Worm (Caenorhabditis elegans) whole organism, L4 larva: ENCODE measurements around the gene C02B8.6.

Experiments used
- F10B5.3 ChIP-seq: sonication (generic microtip); optimal IDR thresholded peaks from 2 replicates; lab custom pipeline; 2016; ENCODE audit warnings: mild to moderate bottlenecking, missing genetic modification characterization, missing compliant biosample characterization
- R02D3.7 ChIP-seq: fragments of 150-350 bp; sonication (generic microtip); optimal IDR thresholded peaks from 3 replicates; lab custom pipeline; 2014; ENCODE audit warnings: missing biosample characterization, missing genetic modification characterization
- Y5F2A.4 ChIP-seq: fragments of 200-800 bp; sonication (Bioruptor generic); optimal IDR thresholded peaks from 2 replicates; lab custom pipeline; 2018; ENCODE audit warnings: mild to moderate bottlenecking, missing genetic modification characterization, missing compliant biosample characterization
- Y75B8A.6 ChIP-seq: fragments of 200-800 bp; sonication (Bioruptor generic); IDR thresholded peaks from 2 replicates; pipeline ENCODE4 v1.3.6; 2022; ENCODE audit warnings: missing genetic modification reagents, missing genetic modification characterization, missing compliant biosample characterization
- aly-2 ChIP-seq: sonication (generic microtip); optimal IDR thresholded peaks from 2 replicates; lab custom pipeline; 2018; ENCODE audit warnings: missing biosample characterization, missing genetic modification characterization
- ceh-28 ChIP-seq: fragments of 150-350 bp; optimal IDR thresholded peaks from 2 replicates; lab custom pipeline; 2014; ENCODE audit warnings: missing biosample characterization, missing genetic modification reagents, missing genetic modification characterization
- ceh-32 ChIP-seq: sonication (generic microtip); optimal IDR thresholded peaks from 2 replicates; lab custom pipeline; 2016; ENCODE audit warnings: mild to moderate bottlenecking, missing genetic modification characterization, missing compliant biosample characterization; ENCODE audit not compliant: poor library complexity
- ceh-44 ChIP-seq: fragments of 200-800 bp; sonication (Bioruptor generic); IDR thresholded peaks from 2 replicates; pipeline ENCODE4 v1.3.6; 2022; ENCODE audit warnings: missing genetic modification reagents, missing genetic modification characterization, missing compliant biosample characterization
- ceh-62 ChIP-seq: sonication (generic microtip); optimal IDR thresholded peaks from 2 replicates; lab custom pipeline; 2017; ENCODE audit warnings: missing biosample characterization, missing genetic modification characterization
- cey-2 ChIP-seq: sonication (generic microtip); optimal IDR thresholded peaks from 3 replicates; lab custom pipeline; 2017; ENCODE audit warnings: missing genetic modification characterization, mild to moderate bottlenecking, missing compliant biosample characterization, antibody characterized with exemption, borderline replicate concordance; ENCODE audit not compliant: insufficient read depth
- daf-12 ChIP-seq: fragments of 150-350 bp; optimal IDR thresholded peaks from 2 replicates; lab custom pipeline; 2014; ENCODE audit warnings: missing biosample characterization, missing genetic modification reagents, missing genetic modification characterization
- daf-16 ChIP-seq, 3 experiments: sonication (generic microtip); optimal IDR thresholded peaks; 2 replicates each; lab custom pipeline; 2016 to 2017; ENCODE audit warnings: missing genetic modification characterization in 3 of 3, missing genetic modification reagents in 3 of 3, mild to moderate bottlenecking in 2 of 3, missing compliant biosample characterization in 2 of 3, missing biosample characterization in 1 of 3, moderate library complexity in 1 of 3
- daf-19 ChIP-seq: fragments of 200-800 bp; sonication (Bioruptor generic); conservative IDR thresholded peaks from 2 replicates; pipeline ENCODE4 v1.3.6; 2022; ENCODE audit warnings: missing genetic modification characterization, missing compliant biosample characterization
- dmd-8 ChIP-seq: fragments of 200-800 bp; sonication (Bioruptor generic); IDR thresholded peaks from 2 replicates; pipeline ENCODE4 v1.3.6; 2022; ENCODE audit warnings: missing genetic modification characterization, missing compliant biosample characterization
- dpl-1 ChIP-seq: fragments of 150-350 bp; optimal IDR thresholded peaks from 2 replicates; lab custom pipeline; 2014; ENCODE audit warnings: missing biosample characterization, missing genetic modification reagents, missing genetic modification characterization
- hlh-11 ChIP-seq: fragments of 200-800 bp; sonication (Bioruptor generic); optimal IDR thresholded peaks from 2 replicates; lab custom pipeline; 2018; ENCODE audit warnings: mild to moderate bottlenecking, missing genetic modification characterization, missing compliant biosample characterization
- lim-7 ChIP-seq: fragments of 200-800 bp; sonication (Bioruptor generic); IDR thresholded peaks from 2 replicates; pipeline ENCODE4 v1.3.6; 2022; ENCODE audit warnings: missing genetic modification characterization, missing compliant biosample characterization
- lin-29 ChIP-seq: fragments of 200-800 bp; sonication (Bioruptor generic); IDR thresholded peaks from 2 replicates; pipeline ENCODE4 v1.3.6; 2022; ENCODE audit warnings: missing genetic modification reagents, missing genetic modification characterization, missing compliant biosample characterization
- lin-39 ChIP-seq: fragments of 150-350 bp; optimal IDR thresholded peaks from 2 replicates; lab custom pipeline; 2014; ENCODE audit warnings: missing biosample characterization, missing genetic modification reagents, missing genetic modification characterization
- lir-3 ChIP-seq: sonication (generic microtip); optimal IDR thresholded peaks from 2 replicates; lab custom pipeline; 2016; ENCODE audit warnings: mild to moderate bottlenecking, missing genetic modification characterization, missing compliant biosample characterization
- lsy-2 ChIP-seq, 2 experiments: fragments of 150-350 bp in 1 of 2; sonication (generic microtip) in 1 of 2; optimal IDR thresholded peaks; 2 replicates each; lab custom pipeline; 2014 to 2017; ENCODE audit warnings: missing biosample characterization in 2 of 2, missing genetic modification characterization in 2 of 2
- madf-5 ChIP-seq, 2 experiments: fragments of 200-800 bp; sonication (Bioruptor generic); IDR thresholded peaks; 2 replicates each; pipeline ENCODE4 v1.3.6; 2022; ENCODE audit warnings: missing compliant biosample characterization in 2 of 2, missing genetic modification characterization in 2 of 2
- madf-9 ChIP-seq: fragments of 200-800 bp; sonication (Bioruptor generic); conservative IDR thresholded peaks from 2 replicates; pipeline ENCODE4 v1.3.6; 2022; ENCODE audit warnings: missing genetic modification reagents, missing genetic modification characterization, missing compliant biosample characterization
- mdl-1 ChIP-seq, 2 experiments: fragments of 150-350 bp in 1 of 2; sonication (generic microtip) in 1 of 2; optimal IDR thresholded peaks; 2 replicates each; lab custom pipeline; 2014 to 2017; ENCODE audit warnings: missing biosample characterization in 2 of 2, missing genetic modification characterization in 2 of 2
- mdt-29 ChIP-seq: fragments of 200-800 bp; sonication (Bioruptor generic); IDR thresholded peaks from 2 replicates; pipeline ENCODE4 v1.3.6; 2022; ENCODE audit warnings: missing genetic modification reagents, missing genetic modification characterization, missing compliant biosample characterization
- mep-1 ChIP-seq: fragments of 150-350 bp; sonication (generic microtip); optimal IDR thresholded peaks from 3 replicates; lab custom pipeline; 2014; ENCODE audit warnings: missing biosample characterization, missing genetic modification characterization
- mxl-2 ChIP-seq: fragments of 200-800 bp; sonication (Bioruptor generic); conservative IDR thresholded peaks from 2 replicates; pipeline ENCODE4 v1.3.6; 2022; ENCODE audit warnings: missing genetic modification reagents, missing genetic modification characterization, missing compliant biosample characterization
- nhr-10 ChIP-seq: fragments of 150-350 bp; optimal IDR thresholded peaks from 2 replicates; lab custom pipeline; 2014; ENCODE audit warnings: missing biosample characterization, missing genetic modification characterization
- nhr-111 ChIP-seq: fragments of 200-800 bp; sonication (Bioruptor generic); optimal IDR thresholded peaks from 2 replicates; lab custom pipeline; 2018; ENCODE audit warnings: mild to moderate bottlenecking, missing genetic modification characterization, missing compliant biosample characterization
- nhr-237 ChIP-seq: sonication (generic microtip); optimal IDR thresholded peaks from 2 replicates; lab custom pipeline; 2017; ENCODE audit warnings: missing biosample characterization, missing genetic modification characterization
- nhr-28 ChIP-seq: fragments of 150-350 bp; optimal IDR thresholded peaks from 2 replicates; lab custom pipeline; 2014; ENCODE audit warnings: missing biosample characterization, missing genetic modification characterization
- nhr-42 ChIP-seq: fragments of 200-800 bp; sonication (Bioruptor generic); IDR thresholded peaks from 2 replicates; pipeline ENCODE4 v1.3.6; 2022; ENCODE audit warnings: missing genetic modification characterization, missing compliant biosample characterization
- nhr-76 ChIP-seq: fragments of 150-350 bp; optimal IDR thresholded peaks from 2 replicates; lab custom pipeline; 2014; ENCODE audit warnings: missing biosample characterization, missing genetic modification characterization
- nhr-77 ChIP-seq: fragments of 150-350 bp; optimal IDR thresholded peaks from 2 replicates; lab custom pipeline; 2014; ENCODE audit warnings: missing biosample characterization, missing genetic modification characterization
- pha-4 ChIP-seq, 2 experiments: fragments of 150-350 bp in 1 of 2; fragments of 200-800 bp in 1 of 2; sonication (Bioruptor generic) in 1 of 2; IDR thresholded peaks in 1 of 2; optimal IDR thresholded peaks in 1 of 2; 2 replicates each; pipeline versions ENCODE4 v1.3.6 to Lab custom; 2014 to 2022; ENCODE audit warnings: missing genetic modification characterization in 2 of 2, missing genetic modification reagents in 2 of 2, missing biosample characterization in 1 of 2, missing compliant biosample characterization in 1 of 2
- php-3 ChIP-seq: fragments of 200-800 bp; sonication (Bioruptor generic); IDR thresholded peaks from 2 replicates; pipeline ENCODE4 v1.3.6; 2022; ENCODE audit warnings: missing genetic modification reagents, missing genetic modification characterization, missing compliant biosample characterization
- rbr-2 ChIP-seq: sonication (generic microtip); optimal IDR thresholded peaks from 2 replicates; lab custom pipeline; 2016; ENCODE audit warnings: missing genotype, missing genetic modification characterization, missing compliant biosample characterization
- sdz-12 ChIP-seq: fragments of 200-800 bp; sonication (Bioruptor generic); optimal IDR thresholded peaks from 2 replicates; lab custom pipeline; 2018; ENCODE audit warnings: mild to moderate bottlenecking, missing genetic modification characterization, missing compliant biosample characterization
- set-16 ChIP-seq: fragments of 200-800 bp; sonication (Bioruptor generic); IDR thresholded peaks from 2 replicates; pipeline ENCODE4 v1.3.6; 2022; ENCODE audit warnings: missing genetic modification reagents, missing genetic modification characterization, missing compliant biosample characterization
- snpc-1.2 ChIP-seq: fragments of 200-800 bp; sonication (Bioruptor generic); IDR thresholded peaks from 2 replicates; pipeline ENCODE4 v1.3.6; 2022; ENCODE audit warnings: missing genetic modification reagents, missing genetic modification characterization, missing compliant biosample characterization
- snpc-4 ChIP-seq: fragments of 150-350 bp; optimal IDR thresholded peaks from 2 replicates; lab custom pipeline; 2014; ENCODE audit warnings: missing biosample characterization, missing genetic modification characterization
- tag-97 ChIP-seq: fragments of 200-800 bp; sonication (Bioruptor generic); IDR thresholded peaks from 2 replicates; pipeline ENCODE4 v1.3.6; 2022; ENCODE audit warnings: missing genetic modification characterization, missing compliant biosample characterization
- tra-1 ChIP-seq: fragments of 200-800 bp; sonication (Bioruptor generic); IDR thresholded peaks from 2 replicates; pipeline ENCODE4 v1.3.6; 2022; ENCODE audit warnings: missing genetic modification reagents, missing genetic modification characterization, missing compliant biosample characterization
- vab-7 ChIP-seq: fragments of 200-800 bp; sonication (Bioruptor generic); IDR thresholded peaks from 2 replicates; pipeline ENCODE4 v1.3.6; 2022; ENCODE audit warnings: missing genetic modification reagents, missing genetic modification characterization, missing compliant biosample characterization
- zfp-3 ChIP-seq: fragments of 200-800 bp; sonication (Bioruptor generic); conservative IDR thresholded peaks from 2 replicates; pipeline ENCODE4 v1.3.6; 2022; ENCODE audit warnings: missing genetic modification reagents, missing genetic modification characterization, missing compliant biosample characterization
- zip-2 ChIP-seq: fragments of 150-350 bp; optimal IDR thresholded peaks from 2 replicates; lab custom pipeline; 2014; ENCODE audit warnings: missing biosample characterization, missing genetic modification characterization

Gene C02B8.6

ce11 chrX:8151409-8151808 lies 15.3 kb upstream of the C02B8.6 start (continued):
- TF ChIP-seq tra-1 (GFP tag; lab: Robert Waterston, UW) (0 out of 2 replicates have a peak, but pooled peaks have one; percentile 22), set-16 (peak; percentile 37; the same call in 1 of the 2 replicates), zip-2 (tag; lab: Kevin White, UChicago) (no peak)

- TF ChIP-seq Y75B8A.6 (GFP tag; lab: Robert Waterston, UW) (no peak), nhr-237 (no peak), ceh-62 (tag; lab: Kevin White, UChicago) (no peak), vab-7 (GFP tag; lab: Robert Waterston, UW) (no peak), nhr-77 (tag; lab: Kevin White, UChicago) (no peak), tag-97 (GFP tag; lab: Robert Waterston, UW) (no peak), daf-16 (GFP tag; optimal IDR thresholded peaks at IDR 0.05; lab: Kevin White, UChicago) (no peak), daf-16 (tag; optimal IDR thresholded peaks at IDR 0.05; lab: Kevin White, UChicago) (no peak), aly-2 (no peak), mep-1 (no peak), ceh-28 (tag; lab: Kevin White, UChicago) (no peak), mxl-2 (GFP tag; lab: Robert Waterston, UW) (no peak), ceh-32 (tag; lab: Kevin White, UChicago) (no peak), rbr-2 (tag; lab: Kevin White, UChicago) (no peak)
- TF ChIP-seq, all 104 proteins: peak for 0
Observed at ce11 chrX:8150621-8151020, 14.5 kb upstream of the C02B8.6 start, which contains the start of gene F22F1.2. F22F1.2 (minus strand) TSS chrX:8150721.

- TF ChIP-seq zfp-3 (GFP tag; lab: Robert Waterston, UW) (no peak), daf-19 (0 out of 2 replicates have a peak, but pooled peaks have one; percentile 48), Y75B8A.6 (GFP tag; lab: Robert Waterston, UW) (no peak), dmd-8 (GFP tag; lab: Robert Waterston, UW) (no peak), tra-1 (GFP tag; lab: Robert Waterston, UW) (no peak), lir-3 (tag; lab: Kevin White, UChicago) (no peak), rbr-2 (tag; lab: Kevin White, UChicago) (no peak), dpl-1 (GFP tag; lab: Kevin White, UChicago) (no peak), lin-39 (tag; lab: Kevin White, UChicago) (no peak), lim-7 (GFP tag; lab: Robert Waterston, UW) (peak; percentile 71; the same call in 1 of the 2 replicates), F10B5.3 (no peak), nhr-28 (no peak), cey-2 (no peak), Y5F2A.4 (GFP tag; lab: Kevin White, UChicago) (no peak), nhr-76 (tag; lab: Kevin White, UChicago) (no peak), mep-1 (no peak), mdl-1 (tag; optimal IDR thresholded peaks at IDR 0.05; lab: Kevin White, UChicago) (no peak), madf-9 (GFP tag; lab: Robert Waterston, UW) (0 out of 2 replicates have a peak, but pooled peaks have one; percentile 15), mxl-2 (GFP tag; lab: Robert Waterston, UW) (no peak), daf-12 (no peak), nhr-10 (tag; lab: Kevin White, UChicago) (no peak), ceh-44 (GFP tag; lab: Robert Waterston, UW) (no peak), snpc-1.2 (GFP tag; lab: Robert Waterston, UW) (peak; percentile 74), mdt-29 (GFP tag; lab: Robert Waterston, UW) (no peak), php-3 (GFP tag; lab: Robert Waterston, UW) (no peak), R02D3.7 (no peak), pha-4 (GFP tag; IDR thresholded peaks at IDR 0.05; lab: Robert Waterston, UW) (peak; percentile 23; the same call in 1 of the 2 replicates), pha-4 (tag; optimal IDR thresholded peaks at IDR 0.05; lab: Kevin White, UChicago) (no peak), lin-29 (GFP tag; lab: Robert Waterston, UW) (no peak), madf-5 (GFP tag; IDR thresholded peaks at IDR 0.05; lab: Robert Waterston, UW) (0 out of 4 replicates have a peak, but pooled peaks of 1 of the 2 experiments have one; percentile 31), lsy-2 (tag; optimal IDR thresholded peaks at IDR 0.05; lab: Kevin White, UChicago) (no peak), snpc-4 (tag; lab: Kevin White, UChicago) (no peak), ceh-62 (tag; lab: Kevin White, UChicago) (no peak), sdz-12 (GFP tag; lab: Kevin White, UChicago) (no peak), nhr-42 (GFP tag; lab: Robert Waterston, UW) (no peak), ceh-28 (tag; lab: Kevin White, UChicago) (no peak), hlh-11 (no peak), nhr-111 (no peak)
Observed at ce11 chrX:8148993-8149392, 12.9 kb upstream of the C02B8.6 start.
